Worm (Caenorhabditis elegans) whole organism, midembryonic: ENCODE results near the gene glt-1.

Experiments
- T22C8.4 ChIP-seq: fragments of 200-800 bp; sonication (Bioruptor generic); IDR thresholded peaks from 2 replicates; pipeline ENCODE4 v1.3.6; 2022; ENCODE audit warnings: missing genetic modification characterization, missing compliant biosample characterization
- cog-1 ChIP-seq: sonication (generic microtip); optimal IDR thresholded peaks from 2 replicates; lab custom pipeline; 2016; ENCODE audit warnings: missing genetic modification characterization, missing compliant biosample characterization
- flt-1 ChIP-seq: fragments of 200-800 bp; sonication (Bioruptor generic); IDR thresholded peaks from 2 replicates; pipeline ENCODE4 v1.3.6; 2022; ENCODE audit warnings: missing genetic modification characterization, missing compliant biosample characterization
- med-1 ChIP-seq: sonication (generic microtip); optimal IDR thresholded peaks from 2 replicates; lab custom pipeline; 2017; ENCODE audit warnings: missing genetic modification characterization, mild to moderate bottlenecking, missing compliant biosample characterization, antibody characterized with exemption, missing genetic modification reagents; ENCODE audit not compliant: insufficient read depth
- ref-1 ChIP-seq: fragments of 200-800 bp; sonication (Bioruptor generic); conservative IDR thresholded peaks from 2 replicates; pipeline ENCODE4 v1.3.6; 2022; ENCODE audit warnings: missing genetic modification reagents, missing genetic modification characterization, missing compliant biosample characterization
- tab-1 ChIP-seq: fragments of 200-800 bp; sonication (Bioruptor generic); IDR thresholded peaks from 2 replicates; pipeline ENCODE4 v1.3.6; 2022; ENCODE audit warnings: missing genetic modification characterization, missing compliant biosample characterization
- ztf-23 ChIP-seq: fragments of 200-800 bp; sonication (Bioruptor generic); IDR thresholded peaks from 2 replicates; pipeline ENCODE4 v1.3.6; 2022; ENCODE audit warnings: missing genetic modification reagents, missing genetic modification characterization, missing compliant biosample characterization
- ztf-29 ChIP-seq: fragments of 200-800 bp; sonication (Bioruptor generic); IDR thresholded peaks from 2 replicates; pipeline ENCODE4 v1.3.6; 2022; ENCODE audit warnings: missing genetic modification reagents, missing genetic modification characterization, missing compliant biosample characterization

DNA sequence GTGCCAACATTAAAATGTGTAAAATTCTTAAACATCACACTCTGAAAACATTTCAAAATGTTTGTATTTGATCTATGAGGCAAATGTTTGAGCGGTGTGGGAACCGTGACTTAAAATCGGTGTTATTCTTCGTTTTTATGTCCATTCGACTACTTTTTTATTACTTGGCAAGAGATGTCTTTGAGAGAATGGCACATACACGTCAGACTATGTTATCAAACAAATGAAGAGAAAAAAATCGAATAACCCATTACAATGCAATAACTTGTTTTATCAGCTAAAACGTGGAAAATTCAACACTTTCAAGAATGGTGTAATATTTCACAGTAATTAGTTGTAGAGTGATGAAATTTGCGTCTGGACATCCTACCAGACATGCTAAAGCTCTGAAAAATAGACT, 4.0 kb downstream of the glt-1 start:
- no peak for TF ChIP-seq flt-1 (GFP tag; lab: Robert Waterston, UW)
- no peak for TF ChIP-seq ztf-29
- no peak for TF ChIP-seq cog-1 (tag; lab: Kevin White, UChicago)
- no peak for TF ChIP-seq ref-1 (GFP tag; lab: Robert Waterston, UW)
- no peak for TF ChIP-seq T22C8.4 (GFP tag; lab: Robert Waterston, UW)
- TF ChIP-seq ztf-23 (GFP tag; lab: Robert Waterston, UW) = no peak
- no peak for TF ChIP-seq tab-1 (GFP tag; lab: Robert Waterston, UW)
- TF ChIP-seq med-1 (GFP tag; lab: Kevin White, UChicago) = no peak
